Worm (Caenorhabditis elegans) whole organism, young adult: ENCODE data around the gene C05C12.5.

Source experiments
- fkh-3 ChIP-seq: sonication (generic microtip); optimal IDR thresholded peaks from 2 replicates; lab custom pipeline; 2016; ENCODE audit warnings: mild to moderate bottlenecking, missing genetic modification characterization, missing compliant biosample characterization
- lin-54 ChIP-seq: fragments of 200-800 bp; sonication (Bioruptor generic); optimal IDR thresholded peaks from 2 replicates; lab custom pipeline; 2018; ENCODE audit warnings: mild to moderate bottlenecking, missing genetic modification characterization, missing compliant biosample characterization
- unc-62 ChIP-seq: fragments of 150-350 bp; optimal IDR thresholded peaks from 2 replicates; lab custom pipeline; 2014; ENCODE audit warnings: missing biosample characterization, missing genetic modification reagents, missing genetic modification characterization
- zfh-2 ChIP-seq: fragments of 200-800 bp; sonication (Bioruptor generic); conservative IDR thresholded peaks from 2 replicates; pipeline ENCODE4 v1.3.6; 2022; ENCODE audit warnings: missing genetic modification reagents, missing genetic modification characterization, missing compliant biosample characterization

ce11 chrIV:11276026-11276425 is 15.0 kb upstream of the C05C12.5 start:
- TF ChIP-seq lin-54 (GFP tag; lab: Kevin White, UChicago) (no peak), zfh-2 (no peak), unc-62 (GFP tag; lab: Kevin White, UChicago) (no peak), fkh-3 (no peak)
